Worm (Caenorhabditis elegans): Measurements from ENCODE around the gene kdin-1.

ce11 chrIV:11025941-11026340 lies 12.5 kb upstream of the kdin-1 start:
- TF ChIP-seq zfh-2 (GFP tag; conservative IDR thresholded peaks at IDR 0.05) (no peak; the same call in 1 of the 2 replicates), madf-3 (GFP tag; IDR thresholded peaks at IDR 0.05) (peak; percentile 87), ets-4 (GFP tag; optimal IDR thresholded peaks at IDR 0.05) (peak; percentile 62), ama-1 (optimal IDR thresholded peaks at IDR 0.05) (peak; percentile 55), ama-1 (GFP tag; optimal IDR thresholded peaks at IDR 0.05) (peak; percentile 41 to 76), ceh-79 (tag; optimal IDR thresholded peaks at IDR 0.05) (peak; percentile 93), madf-6 (GFP tag; IDR thresholded peaks at IDR 0.05) (peak; percentile 80), unc-62 (GFP tag; optimal IDR thresholded peaks at IDR 0.05) (no peak), madf-10 (tag; optimal IDR thresholded peaks at IDR 0.05) (peak; percentile 73), Y53G8AR.9 (GFP tag; conservative IDR thresholded peaks at IDR 0.05) (no peak; the same call in none of the 2 replicates), mel-28 (tag; optimal IDR thresholded peaks at IDR 0.05; ENCODE audit: borderline replicate concordance) (peak; percentile 71), ceh-27 (GFP tag; optimal IDR thresholded peaks at IDR 0.05) (peak; percentile 85), bed-1 (GFP tag; IDR thresholded peaks at IDR 0.05) (peak; percentile 56; the same call in 1 of the 2 replicates), F57C9.4 (tag; optimal IDR thresholded peaks at IDR 0.05) (peak; percentile 82), F23B12.7 (tag; optimal IDR thresholded peaks at IDR 0.05; ENCODE audit: insufficient read depth) (peak; percentile 49)
